Worm (Caenorhabditis elegans) whole organism, midembryonic: ENCODE results near the gene col-154.
A peak's percentile ranks its signal among the peaks of the same experiment; 100 is the strongest.

ENCODE experiments used
- T22C8.4 ChIP-seq: fragments of 200-800 bp; sonication (Bioruptor generic); IDR thresholded peaks from 2 replicates; pipeline ENCODE4 v1.3.6; 2022; ENCODE audit warnings: missing genetic modification characterization, missing compliant biosample characterization
- ztf-29 ChIP-seq: fragments of 200-800 bp; sonication (Bioruptor generic); IDR thresholded peaks from 2 replicates; pipeline ENCODE4 v1.3.6; 2022; ENCODE audit warnings: missing genetic modification reagents, missing genetic modification characterization, missing compliant biosample characterization

- TF ChIP-seq T22C8.4 (GFP tag; lab: Robert Waterston, UW) (peak; percentile 63), ztf-29 (GFP tag; lab: Robert Waterston, UW) (no peak)
Measured at ce11 chrV:11375150-11375792, 9.9 kb upstream of the col-154 start, which contains the start of gene cnb-1.
